Fruit fly (Drosophila melanogaster) whole organism, wandering third instar larva: ENCODE measurements around the gene meru.

Experiments used
- HLH106 ChIP-seq: fragments of 200-800 bp; optimal IDR thresholded peaks from 3 replicates; lab custom pipeline; 2019; ENCODE audit warnings: missing biosample characterization, mild to moderate bottlenecking, missing genetic modification characterization, moderate library complexity
- Hr78 ChIP-seq: fragments of >200 bp; optimal IDR thresholded peaks from 2 replicates; lab custom pipeline; 2017; ENCODE audit warnings: missing biosample characterization, missing genetic modification characterization
- Myc ChIP-seq: fragments of >200 bp; optimal IDR thresholded peaks from 2 replicates; lab custom pipeline; 2017
- OdsH ChIP-seq: fragments of 200-800 bp; sonication (Bioruptor generic); optimal IDR thresholded peaks from 2 replicates; lab custom pipeline; 2016; ENCODE audit warnings: missing biosample characterization, mild to moderate bottlenecking, missing genetic modification characterization
- Sp1 ChIP-seq: fragments of 200-800 bp; sonication (Bioruptor generic); optimal IDR thresholded peaks from 3 replicates; lab custom pipeline; 2019; ENCODE audit warnings: missing biosample characterization, mild to moderate bottlenecking, missing genetic modification characterization, moderate library complexity
- Vsx2 ChIP-seq: fragments of 200-300, 225-300 bp; sonication (Bioruptor generic); optimal IDR thresholded peaks from 2 replicates; lab custom pipeline; 2018; ENCODE audit warnings: missing biosample characterization, missing genetic modification characterization; ENCODE audit not compliant: partially characterized antibody
- br ChIP-seq: fragments of 200-800 bp; sonication (Bioruptor generic); optimal IDR thresholded peaks from 2 replicates; lab custom pipeline; 2016; ENCODE audit warnings: missing biosample characterization, missing genetic modification characterization
- h ChIP-seq: fragments of 200-800 bp; sonication (Bioruptor generic); optimal IDR thresholded peaks from 3 replicates; lab custom pipeline; 2016; ENCODE audit warnings: missing biosample characterization, mild to moderate bottlenecking, missing genetic modification characterization
- pan ChIP-seq: fragments of >200 bp; optimal IDR thresholded peaks from 2 replicates; lab custom pipeline; 2017
- psq ChIP-seq: fragments of 200-800 bp; sonication (Bioruptor generic); optimal IDR thresholded peaks from 3 replicates; lab custom pipeline; 2017; ENCODE audit warnings: missing biosample characterization, mild to moderate bottlenecking, missing genetic modification characterization, moderate library complexity
- rgr ChIP-seq: fragments of 200-800 bp; sonication (Bioruptor generic); optimal IDR thresholded peaks from 3 replicates; lab custom pipeline; 2016; ENCODE audit warnings: missing biosample characterization, mild to moderate bottlenecking, missing genetic modification characterization
- usp ChIP-seq: fragments of >200 bp; optimal IDR thresholded peaks from 2 replicates; lab custom pipeline; 2017; ENCODE audit warnings: missing biosample characterization, missing genetic modification characterization

DNA sequence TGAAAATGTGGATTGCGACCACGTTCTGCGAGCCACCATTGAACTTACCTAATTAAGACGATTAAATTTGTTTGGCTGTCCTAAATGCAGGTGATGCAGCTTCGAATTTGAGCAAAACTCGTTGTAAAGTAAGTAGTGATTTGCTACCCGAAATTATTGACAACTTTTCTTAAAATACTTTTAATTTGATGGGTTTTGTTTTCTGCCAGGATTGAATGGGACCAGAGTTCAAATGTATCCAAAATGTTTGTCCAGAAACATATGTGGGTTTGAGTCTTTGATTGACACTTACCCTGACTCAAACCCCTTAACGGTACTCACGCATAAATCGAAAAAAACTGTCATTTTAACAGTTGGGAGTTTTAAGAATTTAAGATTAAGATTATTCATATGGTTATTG is 6.7 kb downstream of the meru start, which contains the start of gene CG15715:
- TF ChIP-seq h (GFP tag; lab: Kevin White, UChicago) (no peak), HLH106 (tag; lab: Kevin White, UChicago) (no peak), Myc (lab: Kevin White, UChicago) (no peak), rgr (GFP tag; lab: Kevin White, UChicago) (no peak), OdsH (GFP tag; lab: Kevin White, UChicago) (no peak), Hr78 (GFP tag; lab: Kevin White, UChicago) (no peak), br (GFP tag; lab: Kevin White, UChicago) (no peak), pan (lab: Kevin White, UChicago) (no peak), Sp1 (GFP tag; lab: Kevin White, UChicago) (no peak), Vsx2 (GFP tag; lab: Kevin White, UChicago) (no peak), usp (GFP tag; lab: Kevin White, UChicago) (no peak), psq (no peak)
